Worm (Caenorhabditis elegans): Measurements from ENCODE around the gene wrt-9.

wrt-9 gene

DNA sequence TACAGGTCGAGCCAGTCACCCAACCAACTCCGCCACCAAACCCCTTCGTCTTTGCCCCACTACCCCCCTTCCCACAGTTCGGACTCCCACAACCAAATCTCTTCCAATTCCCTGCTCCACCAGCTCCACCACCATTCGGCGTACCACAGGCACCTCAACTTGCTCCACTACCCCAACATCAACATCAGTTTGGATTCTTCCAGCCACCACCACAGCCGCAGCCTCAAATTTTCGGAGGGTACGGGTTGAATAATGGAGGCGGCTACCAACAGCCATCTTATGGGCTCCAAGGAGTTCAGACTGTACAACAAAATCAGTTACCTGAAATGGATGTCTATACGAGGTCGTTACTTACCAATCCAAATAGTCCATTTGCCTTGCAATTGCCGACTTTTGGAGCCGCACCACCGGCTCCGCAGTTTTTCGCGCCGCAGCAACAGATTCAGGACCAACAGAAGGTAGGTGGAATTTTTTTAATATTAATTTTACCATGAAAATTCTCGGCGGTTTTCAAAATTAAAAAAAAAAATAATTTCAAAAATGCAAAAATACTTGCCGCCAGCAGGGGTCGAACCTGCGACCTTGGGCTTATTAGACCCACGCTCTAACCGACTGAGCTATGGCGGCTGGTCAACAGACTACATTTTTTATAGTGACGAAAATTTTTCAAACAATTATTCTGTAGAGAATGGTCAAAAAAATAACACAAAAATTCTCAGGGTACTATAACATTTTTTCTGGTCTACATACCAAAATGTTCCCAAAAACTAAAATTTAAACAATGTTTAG, 12.9 kb downstream of the wrt-9 start:
- no peak for TF ChIP-seq scrt-1 (GFP tag; IDR thresholded peaks at IDR 0.05)
- no peak for TF ChIP-seq ama-1 (optimal IDR thresholded peaks at IDR 0.05)
- TF ChIP-seq tbx-37 (GFP tag; conservative IDR thresholded peaks at IDR 0.05), result no peak
- TF ChIP-seq hnd-1 (tag; optimal IDR thresholded peaks at IDR 0.05), result no peak
- no peak for TF ChIP-seq F13C5.2 (tag; optimal IDR thresholded peaks at IDR 0.05)
- no peak for TF ChIP-seq ceh-13 (GFP tag; optimal IDR thresholded peaks at IDR 0.05)
- TF ChIP-seq ets-7 (tag; optimal IDR thresholded peaks at IDR 0.05), result no peak
- TF ChIP-seq tbx-11 (GFP tag; IDR thresholded peaks at IDR 0.05), result no peak
- no peak for TF ChIP-seq pes-1 (GFP tag; IDR thresholded peaks at IDR 0.05)

DNA sequence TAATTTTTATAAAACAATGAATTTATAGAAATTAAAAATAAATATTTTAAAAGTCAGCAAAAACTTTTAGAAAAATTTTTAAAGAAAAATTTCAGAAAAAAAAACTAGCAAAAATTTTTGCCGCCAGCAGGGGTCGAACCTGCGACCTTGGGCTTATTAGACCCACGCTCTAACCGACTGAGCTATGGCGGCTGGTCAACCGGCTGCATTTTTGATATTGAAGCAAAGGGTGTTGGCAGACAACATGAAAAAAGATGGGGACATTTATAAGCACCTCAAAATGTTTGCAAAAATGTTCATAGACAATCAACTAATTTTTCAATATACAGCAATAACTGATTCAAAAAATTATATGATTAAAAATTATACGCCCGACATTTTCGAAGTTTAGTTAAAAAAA, 13.5 kb downstream of the wrt-9 start:
- TF ChIP-seq sea-1 (GFP tag; conservative IDR thresholded peaks at IDR 0.05) (no peak), ceh-13 (GFP tag; optimal IDR thresholded peaks at IDR 0.05) (no peak), B0310.2 (tag; optimal IDR thresholded peaks at IDR 0.05) (no peak), aly-1 (tag; optimal IDR thresholded peaks at IDR 0.05) (no peak), pes-1 (GFP tag; IDR thresholded peaks at IDR 0.05) (peak; percentile 48; the same call in 1 of the 2 replicates)

DNA sequence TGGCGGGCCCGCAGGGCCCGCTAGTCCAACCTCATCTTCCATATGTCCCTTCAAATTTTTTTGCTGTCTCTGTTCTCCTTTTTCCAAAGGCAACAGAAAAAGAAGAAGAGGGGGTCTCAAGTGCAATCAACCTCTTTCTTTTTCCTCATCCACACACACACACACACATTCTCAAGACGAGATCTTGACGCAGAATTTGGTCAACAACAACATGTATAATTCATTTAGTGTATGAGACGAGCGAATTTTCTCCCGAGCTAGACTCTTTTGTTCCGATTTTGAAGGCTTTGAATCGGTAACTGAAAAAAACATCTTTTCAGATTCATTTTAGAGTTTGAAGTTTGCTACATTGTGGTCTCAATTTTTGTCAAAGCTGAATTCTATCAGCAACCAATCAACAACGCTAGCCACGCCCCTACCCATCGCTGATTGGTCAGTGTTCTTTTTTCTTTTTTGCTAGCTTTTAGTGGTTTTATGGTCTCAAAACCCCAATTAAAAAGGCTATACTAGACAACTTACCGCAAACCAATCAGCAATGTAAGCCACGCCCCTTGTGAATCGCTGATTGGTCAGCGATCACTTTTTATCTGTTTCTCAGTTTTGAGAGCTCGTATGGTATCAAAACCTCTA, 21.7 kb downstream of the wrt-9 start:
- TF ChIP-seq pes-1 (GFP tag; IDR thresholded peaks at IDR 0.05) (no peak), flt-1 (GFP tag; IDR thresholded peaks at IDR 0.05) (no peak), ama-1 (optimal IDR thresholded peaks at IDR 0.05) (no peak), B0310.2 (tag; optimal IDR thresholded peaks at IDR 0.05) (no peak), tbx-37 (GFP tag; conservative IDR thresholded peaks at IDR 0.05) (no peak), aly-1 (tag; optimal IDR thresholded peaks at IDR 0.05) (no peak), hmbx-1 (tag; optimal IDR thresholded peaks at IDR 0.05) (no peak), ceh-36 (tag; optimal IDR thresholded peaks at IDR 0.05) (no peak), sea-1 (GFP tag; conservative IDR thresholded peaks at IDR 0.05) (no peak), F13C5.2 (tag; optimal IDR thresholded peaks at IDR 0.05) (no peak), tra-4 (tag; optimal IDR thresholded peaks at IDR 0.05) (no peak), ets-7 (tag; optimal IDR thresholded peaks at IDR 0.05) (no peak), hnd-1 (tag; optimal IDR thresholded peaks at IDR 0.05) (no peak), hmg-4 (GFP tag; optimal IDR thresholded peaks at IDR 0.05) (no peak)

DNA sequence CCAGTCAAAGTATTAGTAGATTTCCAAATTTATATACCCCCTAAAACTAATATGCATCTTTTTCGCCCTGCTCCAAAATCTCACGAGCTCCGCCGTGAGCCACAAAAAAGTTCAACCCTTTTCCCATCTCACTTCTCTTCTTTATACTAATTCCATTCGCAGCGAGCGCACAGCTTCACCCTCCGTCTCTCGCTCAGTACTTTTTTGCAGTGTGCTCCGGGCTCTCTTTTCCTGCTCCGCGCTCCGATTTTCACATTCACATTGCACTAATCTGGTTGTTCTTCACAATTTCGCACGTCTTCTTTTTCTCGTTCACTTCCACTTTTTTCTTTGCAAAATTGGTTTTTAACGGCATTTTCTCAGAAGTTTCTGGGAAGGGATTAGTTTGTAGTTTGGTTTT, 22.9 kb downstream of the wrt-9 start:
- TF ChIP-seq hnd-1 (tag; optimal IDR thresholded peaks at IDR 0.05) (no peak), tbx-11 (GFP tag; IDR thresholded peaks at IDR 0.05) (no peak), tra-4 (tag; optimal IDR thresholded peaks at IDR 0.05) (no peak), ceh-13 (GFP tag; optimal IDR thresholded peaks at IDR 0.05) (no peak)

DNA sequence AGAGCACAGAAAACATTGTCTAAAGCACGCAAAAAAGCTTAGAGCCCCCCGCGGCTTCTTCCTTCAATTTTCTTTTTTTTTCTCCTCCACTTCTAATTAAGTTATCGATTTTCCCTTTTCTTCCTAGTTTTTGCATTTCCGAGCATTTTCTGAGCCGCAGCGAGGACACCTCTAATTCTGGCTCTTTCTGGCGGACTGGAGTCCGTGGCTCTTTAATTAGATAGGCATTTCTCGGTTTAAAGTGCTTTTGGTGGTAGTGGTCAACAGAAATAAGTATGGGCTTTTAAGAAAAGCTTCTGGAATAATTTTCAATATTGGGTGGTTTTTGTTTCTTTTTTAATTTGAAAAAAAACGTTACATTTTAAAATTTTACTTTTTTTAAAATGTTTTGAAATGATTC, 25.1 kb downstream of the wrt-9 start:
- TF ChIP-seq hmbx-1 (tag; optimal IDR thresholded peaks at IDR 0.05) (no peak), ceh-13 (GFP tag; optimal IDR thresholded peaks at IDR 0.05) (no peak), hnd-1 (tag; optimal IDR thresholded peaks at IDR 0.05) (no peak)

DNA sequence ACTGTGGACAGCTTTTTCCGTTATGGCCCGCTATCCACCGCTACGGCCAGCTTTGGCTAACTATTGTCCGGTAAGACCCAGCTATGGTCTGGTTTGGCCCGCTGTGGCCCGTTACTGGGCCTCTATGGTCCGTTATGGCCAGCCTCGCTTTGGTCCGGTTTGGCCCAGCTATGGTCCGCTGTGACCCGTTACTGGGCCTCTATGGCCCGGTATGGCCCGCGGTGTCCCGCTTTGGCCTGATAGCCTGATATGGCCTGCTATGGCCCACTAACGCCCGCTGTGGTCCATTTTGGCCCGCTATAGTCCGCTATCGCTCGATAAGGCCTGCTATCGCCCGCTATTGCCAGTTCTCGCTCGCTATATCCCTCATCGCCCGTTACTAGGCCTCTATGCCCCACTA, 26.1 kb downstream of the wrt-9 start:
- TF ChIP-seq flt-1 (GFP tag; IDR thresholded peaks at IDR 0.05) (no peak), aly-1 (tag; optimal IDR thresholded peaks at IDR 0.05) (peak; percentile 2), hmg-4 (GFP tag; optimal IDR thresholded peaks at IDR 0.05) (peak; percentile 10)

DNA sequence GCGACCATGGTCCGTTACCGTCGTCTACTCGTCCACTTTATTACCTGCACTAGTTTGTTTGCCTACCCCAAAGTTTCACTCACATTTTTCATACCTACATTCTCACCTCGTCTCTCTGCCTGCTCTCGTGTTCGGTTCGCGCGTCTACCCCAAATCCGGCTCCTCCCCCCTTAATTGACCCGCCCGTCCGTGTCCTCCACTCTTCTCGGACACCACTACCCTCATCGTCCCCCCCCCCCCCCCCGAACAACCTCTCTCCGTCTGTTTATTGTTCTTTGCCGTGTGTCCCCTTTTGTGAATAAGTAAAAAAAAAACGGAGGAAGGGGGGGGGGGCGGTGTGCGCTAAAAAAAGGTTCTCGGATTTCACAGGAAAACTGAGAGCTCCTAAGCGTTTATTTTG, 26.6 kb downstream of the wrt-9 start:
- TF ChIP-seq tra-4 (tag; optimal IDR thresholded peaks at IDR 0.05), result no peak
- TF ChIP-seq pes-1 (GFP tag; IDR thresholded peaks at IDR 0.05), result 0 out of 2 replicates have a peak, but pooled peaks have one; percentile 18

DNA sequence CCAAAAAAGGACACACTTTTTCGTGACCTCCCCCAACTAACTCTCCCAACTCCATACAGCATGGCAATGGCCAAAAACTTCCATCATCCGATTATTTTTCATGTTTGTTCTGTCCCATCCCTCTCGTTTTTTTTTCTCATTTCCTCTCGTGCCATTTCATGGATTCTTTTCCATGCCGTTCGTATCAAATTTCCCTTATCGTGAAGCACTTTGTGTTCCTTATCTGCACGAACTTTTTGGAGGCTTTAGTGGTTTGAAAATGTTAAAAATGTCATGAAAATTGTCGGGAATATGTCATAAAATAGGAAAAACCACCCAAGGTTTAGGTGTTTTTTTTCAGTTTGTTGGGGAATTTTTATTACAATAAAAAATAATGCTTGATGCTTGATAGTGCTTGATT, 27.3 kb downstream of the wrt-9 start:
- TF ChIP-seq flt-1 (GFP tag; IDR thresholded peaks at IDR 0.05) (no peak), hmg-4 (GFP tag; optimal IDR thresholded peaks at IDR 0.05) (no peak), hmbx-1 (tag; optimal IDR thresholded peaks at IDR 0.05) (no peak), pes-1 (GFP tag; IDR thresholded peaks at IDR 0.05) (no peak), ets-7 (tag; optimal IDR thresholded peaks at IDR 0.05) (no peak), ceh-36 (tag; optimal IDR thresholded peaks at IDR 0.05) (no peak), hnd-1 (tag; optimal IDR thresholded peaks at IDR 0.05) (no peak)

DNA sequence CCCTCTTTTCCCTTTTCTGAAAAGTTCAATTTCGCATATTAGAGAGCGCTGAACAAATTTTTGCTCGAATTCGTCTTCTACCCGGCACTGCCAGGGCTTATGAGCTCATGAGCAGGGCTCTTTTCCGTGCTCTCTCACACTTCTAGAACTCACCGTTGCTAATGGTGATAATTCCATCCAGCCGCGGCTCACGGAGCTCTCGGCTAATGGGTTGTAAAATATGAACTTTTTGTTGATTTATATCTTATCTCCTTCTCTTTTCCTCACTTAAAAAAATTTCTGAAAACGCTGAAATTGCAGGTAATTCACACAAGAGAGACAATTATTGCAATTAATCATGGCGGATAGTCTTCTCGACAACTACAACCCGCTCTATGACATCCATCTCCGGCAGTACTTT, 28.2 kb downstream of the wrt-9 start, which contains the start of gene H11E01.3:
H11E01.3 (plus strand) TSS at position 301 of the 400 bp plus-strand sequence.
- TF ChIP-seq ets-7 (tag; optimal IDR thresholded peaks at IDR 0.05) (no peak), tra-4 (tag; optimal IDR thresholded peaks at IDR 0.05) (no peak), hmg-4 (GFP tag; optimal IDR thresholded peaks at IDR 0.05) (no peak), F13C5.2 (tag; optimal IDR thresholded peaks at IDR 0.05) (no peak), scrt-1 (GFP tag; IDR thresholded peaks at IDR 0.05) (no peak), hnd-1 (tag; optimal IDR thresholded peaks at IDR 0.05) (no peak), pes-1 (GFP tag; IDR thresholded peaks at IDR 0.05) (no peak), tbx-37 (GFP tag; conservative IDR thresholded peaks at IDR 0.05) (no peak), sea-1 (GFP tag; conservative IDR thresholded peaks at IDR 0.05) (no peak), ceh-36 (tag; optimal IDR thresholded peaks at IDR 0.05) (no peak), ceh-13 (GFP tag; optimal IDR thresholded peaks at IDR 0.05) (no peak), ama-1 (optimal IDR thresholded peaks at IDR 0.05) (no peak), flt-1 (GFP tag; IDR thresholded peaks at IDR 0.05) (no peak), tbx-11 (GFP tag; IDR thresholded peaks at IDR 0.05) (no peak)

All from whole organism, early embryonic.